Fruit fly (Drosophila melanogaster) whole organism, embryonic: ENCODE results near the gene Atx-1.

Experiments used
- Abd-B ChIP-seq: fragments of 200-800 bp; sonication (Bioruptor generic); optimal IDR thresholded peaks from 2 replicates; lab custom pipeline; 2018; ENCODE audit warnings: missing biosample characterization, mild to moderate bottlenecking, missing genetic modification characterization, moderate library complexity
- Atf3 ChIP-seq: fragments of 200-800 bp; sonication (Bioruptor generic); optimal IDR thresholded peaks from 3 replicates; lab custom pipeline; 2016; ENCODE audit warnings: missing biosample characterization, missing genetic modification characterization
- Awh ChIP-seq: fragments of 200-800 bp; sonication (Bioruptor generic); IDR thresholded peaks from 2 replicates; pipeline ENCODE4, ENCODE4 v1.3.6; 2022; ENCODE audit warnings: missing biosample characterization, missing genetic modification characterization
- CG10565 ChIP-seq: fragments of 200-800 bp; sonication (Bioruptor generic); optimal IDR thresholded peaks from 3 replicates; lab custom pipeline; 2016; ENCODE audit warnings: missing biosample characterization, mild to moderate bottlenecking, missing genetic modification characterization
- CG11085 ChIP-seq: fragments of 200-800 bp; sonication (Bioruptor generic); IDR thresholded peaks from 2 replicates; pipeline ENCODE4 v1.3.6; 2022; ENCODE audit warnings: missing biosample characterization, missing genetic modification characterization
- CG11398 ChIP-seq: fragments of 200-800 bp; sonication (Bioruptor generic); optimal IDR thresholded peaks from 2 replicates; lab custom pipeline; 2016; ENCODE audit warnings: missing biosample characterization, missing genetic modification characterization
- CG1233 ChIP-seq: fragments of 200-800 bp; sonication (Bioruptor generic); optimal IDR thresholded peaks from 4 replicates; lab custom pipeline; 2018; ENCODE audit warnings: missing biosample characterization, mild to moderate bottlenecking, missing genetic modification characterization
- CG13287 ChIP-seq: fragments of 200-800 bp; sonication (Bioruptor generic); IDR thresholded peaks from 2 replicates; pipeline ENCODE4 v1.3.6; 2022; ENCODE audit warnings: missing biosample characterization, missing genetic modification characterization; ENCODE audit not compliant: partially characterized antibody
- CG13775 ChIP-seq: fragments of 200-800 bp; sonication (Bioruptor generic); optimal IDR thresholded peaks from 3 replicates; lab custom pipeline; 2017; ENCODE audit warnings: missing biosample characterization, mild to moderate bottlenecking, missing genetic modification characterization
- CG16815 ChIP-seq: fragments of 200-800 bp; sonication (Bioruptor generic); optimal IDR thresholded peaks from 3 replicates; lab custom pipeline; 2017; ENCODE audit warnings: missing biosample characterization, mild to moderate bottlenecking, missing genetic modification characterization
- CG17361 ChIP-seq: fragments of 200-800 bp; sonication (Bioruptor generic); IDR thresholded peaks from 3 replicates; pipeline ENCODE4 v1.3.6; 2022; ENCODE audit warnings: missing biosample characterization, missing genetic modification characterization
- CG17568 ChIP-seq: fragments of 200-800 bp; sonication (Bioruptor generic); optimal IDR thresholded peaks from 2 replicates; lab custom pipeline; 2018; ENCODE audit warnings: missing biosample characterization, mild to moderate bottlenecking, missing genetic modification characterization, moderate library complexity
- CG30403 ChIP-seq: fragments of 200-800 bp; sonication (Bioruptor generic); optimal IDR thresholded peaks from 3 replicates; lab custom pipeline; 2016; ENCODE audit warnings: missing biosample characterization, missing genetic modification characterization
- CG3065 ChIP-seq: fragments of 200-800 bp; sonication (Bioruptor generic); optimal IDR thresholded peaks from 2 replicates; lab custom pipeline; 2016; ENCODE audit warnings: missing biosample characterization, missing genetic modification characterization
- CG31365 ChIP-seq: fragments of 200-800 bp; sonication (Bioruptor generic); optimal IDR thresholded peaks from 2 replicates; lab custom pipeline; 2018; ENCODE audit warnings: missing biosample characterization, mild to moderate bottlenecking, missing genetic modification characterization
- CG3163 ChIP-seq: fragments of 200-800 bp; sonication (Bioruptor generic); optimal IDR thresholded peaks from 3 replicates; lab custom pipeline; 2016; ENCODE audit warnings: missing biosample characterization, missing genetic modification characterization
- CG33213 ChIP-seq: fragments of 200-800 bp; sonication (Bioruptor generic); optimal IDR thresholded peaks from 3 replicates; lab custom pipeline; 2016; ENCODE audit warnings: missing biosample characterization, missing genetic modification characterization
- CG4424 ChIP-seq: fragments of 200-800 bp; sonication (Bioruptor generic); optimal IDR thresholded peaks from 3 replicates; lab custom pipeline; 2016; ENCODE audit warnings: missing biosample characterization, missing genetic modification characterization
- CG5953 ChIP-seq: fragments of 200-800 bp; sonication (Bioruptor generic); IDR thresholded peaks from 2 replicates; pipeline ENCODE4 v1.3.6; 2022; ENCODE audit warnings: missing biosample characterization, missing genetic modification characterization
- CG8290 ChIP-seq, 3 experiments: fragments of 200-800 bp; sonication (Bioruptor generic); optimal IDR thresholded peaks; 2 replicates each; lab custom pipeline; 2016 to 2019; ENCODE audit warnings: missing biosample characterization in 3 of 3, missing genetic modification characterization in 3 of 3, mild to moderate bottlenecking in 2 of 3, moderate library complexity in 1 of 3
- CG8765 ChIP-seq: fragments of 200-800 bp; sonication (Bioruptor generic); IDR thresholded peaks from 2 replicates; pipeline ENCODE4 v1.3.6; 2022; ENCODE audit warnings: missing biosample characterization, missing genetic modification characterization
- CG9609 ChIP-seq: fragments of 200-800 bp; sonication (Bioruptor generic); optimal IDR thresholded peaks from 3 replicates; lab custom pipeline; 2016; ENCODE audit warnings: missing biosample characterization, missing genetic modification characterization
- CG9817 ChIP-seq: fragments of 200-800 bp; sonication (Bioruptor generic); optimal IDR thresholded peaks from 2 replicates; lab custom pipeline; 2018; ENCODE audit warnings: missing biosample characterization, mild to moderate bottlenecking, missing genetic modification characterization, moderate library complexity
- CG9932 ChIP-seq: fragments of 200-800 bp; sonication (Bioruptor generic); IDR thresholded peaks from 2 replicates; pipeline ENCODE4 v1.3.6; 2022; ENCODE audit warnings: missing biosample characterization, missing genetic modification characterization
- Dip3 ChIP-seq: fragments of 200-800 bp; sonication (Bioruptor generic); optimal IDR thresholded peaks from 3 replicates; lab custom pipeline; 2016; ENCODE audit warnings: missing biosample characterization, missing genetic modification characterization
- Dp ChIP-seq: fragments of 200-800 bp; sonication (Bioruptor generic); optimal IDR thresholded peaks from 2 replicates; lab custom pipeline; 2018; ENCODE audit warnings: missing biosample characterization, mild to moderate bottlenecking, missing genetic modification characterization, moderate library complexity
- Nf-YA ChIP-seq: fragments of 200-800 bp; sonication (Bioruptor generic); IDR thresholded peaks from 2 replicates; pipeline ENCODE4 v1.3.6; 2022; ENCODE audit warnings: missing biosample characterization, missing genetic modification characterization
- Nf-YC ChIP-seq: fragments of 200-800 bp; optimal IDR thresholded peaks from 3 replicates; lab custom pipeline; 2019; ENCODE audit warnings: missing biosample characterization, mild to moderate bottlenecking, missing genetic modification characterization, moderate library complexity
- PHDP ChIP-seq: fragments of 200-800 bp; sonication (Bioruptor generic); optimal IDR thresholded peaks from 3 replicates; lab custom pipeline; 2018; ENCODE audit warnings: missing biosample characterization, mild to moderate bottlenecking, missing genetic modification characterization, moderate library complexity
- Pdp1 ChIP-seq, 2 experiments: fragments of 200-800 bp; sonication (Bioruptor generic); optimal IDR thresholded peaks; 3 replicates each; lab custom pipeline; 2016; ENCODE audit warnings: missing biosample characterization in 2 of 2, missing genetic modification characterization in 2 of 2, mild to moderate bottlenecking in 1 of 2, moderate library complexity in 1 of 2
- Sox102F ChIP-seq: fragments of 200-800 bp; sonication (Bioruptor generic); optimal IDR thresholded peaks from 2 replicates; lab custom pipeline; 2018; ENCODE audit warnings: missing biosample characterization, mild to moderate bottlenecking, missing genetic modification characterization, moderate library complexity
- Trl ChIP-seq, 3 experiments: fragments of >200 bp in 2 of 3; fragments of 200-800 bp in 1 of 3; sonication (Bioruptor generic) in 1 of 3; optimal IDR thresholded peaks; 2 replicates in 1 of 3; 3 replicates in 2 of 3; lab custom pipeline; 2016 to 2017; ENCODE audit warnings: missing biosample characterization in 1 of 3, missing genetic modification characterization in 1 of 3
- amos ChIP-seq: fragments of 200-800 bp; sonication (Bioruptor generic); IDR thresholded peaks from 2 replicates; pipeline ENCODE4 v1.3.6; 2022; ENCODE audit warnings: missing biosample characterization, missing genetic modification characterization; ENCODE audit not compliant: partially characterized antibody
- cg ChIP-seq: fragments of 200-800 bp; sonication (Bioruptor generic); optimal IDR thresholded peaks from 3 replicates; lab custom pipeline; 2019; ENCODE audit warnings: missing biosample characterization, mild to moderate bottlenecking, missing genetic modification characterization, moderate library complexity
- danr ChIP-seq: fragments of 200-800 bp; sonication (Bioruptor generic); IDR thresholded peaks from 2 replicates; pipeline ENCODE4 v1.3.6; 2022; ENCODE audit warnings: missing biosample characterization, missing genetic modification characterization
- dmrt99B ChIP-seq: fragments of 200-800 bp; sonication (Bioruptor generic); optimal IDR thresholded peaks from 2 replicates; lab custom pipeline; 2018; ENCODE audit warnings: missing biosample characterization, mild to moderate bottlenecking, missing genetic modification characterization, moderate library complexity
- ftz-f1 ChIP-seq: fragments of 200-800 bp; sonication (Bioruptor generic); optimal IDR thresholded peaks from 2 replicates; lab custom pipeline; 2016; ENCODE audit warnings: missing biosample characterization, missing genetic modification characterization
- fu2 ChIP-seq: fragments of 200-800 bp; sonication (Bioruptor generic); optimal IDR thresholded peaks from 2 replicates; lab custom pipeline; 2016; ENCODE audit warnings: missing biosample characterization, missing genetic modification characterization
- ind ChIP-seq: fragments of 200-800 bp; sonication (Bioruptor generic); optimal IDR thresholded peaks from 3 replicates; lab custom pipeline; 2016; ENCODE audit warnings: missing biosample characterization, missing genetic modification characterization
- jigr1 ChIP-seq: fragments of 200-800 bp; sonication (Bioruptor generic); IDR thresholded peaks from 3 replicates; pipeline ENCODE4 v1.3.6; 2022; ENCODE audit warnings: missing biosample characterization, missing genetic modification characterization
- jumu ChIP-seq: fragments of 200-800 bp; sonication (Bioruptor generic); optimal IDR thresholded peaks from 3 replicates; lab custom pipeline; 2016; ENCODE audit warnings: missing biosample characterization, missing genetic modification characterization
- kni ChIP-seq: fragments of 200-800 bp; sonication (Bioruptor generic); optimal IDR thresholded peaks from 3 replicates; lab custom pipeline; 2017; ENCODE audit warnings: mild to moderate bottlenecking, missing biosample characterization, missing genetic modification reagents, missing genetic modification characterization
- lilli ChIP-seq: fragments of 200-800 bp; sonication (Bioruptor generic); optimal IDR thresholded peaks from 3 replicates; lab custom pipeline; 2016; ENCODE audit warnings: missing biosample characterization, missing genetic modification characterization
- luna ChIP-seq: fragments of 200-800 bp; sonication (Bioruptor generic); optimal IDR thresholded peaks from 2 replicates; lab custom pipeline; 2016; ENCODE audit warnings: missing biosample characterization, missing genetic modification characterization
- pum ChIP-seq: fragments of 200-800 bp; sonication (Bioruptor generic); optimal IDR thresholded peaks from 2 replicates; lab custom pipeline; 2016; ENCODE audit warnings: missing biosample characterization, missing genetic modification characterization
- sens-2 ChIP-seq: fragments of 200-800 bp; sonication (Bioruptor generic); IDR thresholded peaks from 2 replicates; pipeline ENCODE4 v1.3.6; 2022; ENCODE audit warnings: missing biosample characterization, missing genetic modification characterization
- sisA ChIP-seq: fragments of 200-800 bp; sonication (Bioruptor generic); IDR thresholded peaks from 2 replicates; pipeline ENCODE4 v1.3.6; 2022; ENCODE audit warnings: missing biosample characterization, missing genetic modification characterization
- wdn ChIP-seq: fragments of 200-800 bp; sonication (Bioruptor generic); IDR thresholded peaks from 2 replicates; pipeline ENCODE4 v1.3.6; 2022; ENCODE audit warnings: missing biosample characterization, missing genetic modification characterization

Gene Atx-1

dm6 chrX:6824203-6824602 is 1.2 kb downstream of the Atx-1 start, which contains the start of gene nonC (continued):
- TF ChIP-seq Pdp1 (GFP tag; optimal IDR thresholded peaks at IDR 0.05; lab: Kevin White, UChicago) (no peak), CG8765 (GFP tag; lab: Robert Waterston, UW) (no peak), sisA (GFP tag; lab: Robert Waterston, UW) (no peak), CG30403 (GFP tag; lab: Kevin White, UChicago) (no peak), CG4424 (no peak), luna (GFP tag; lab: Kevin White, UChicago) (no peak), PHDP (tag; lab: Kevin White, UChicago) (no peak), cg (peak; percentile 11), lilli (GFP tag; lab: Kevin White, UChicago) (no peak), CG11398 (GFP tag; lab: Kevin White, UChicago) (no peak), CG3065 (GFP tag; lab: Kevin White, UChicago) (no peak), CG17568 (GFP tag; lab: Kevin White, UChicago) (no peak), CG31365 (tag; lab: Kevin White, UChicago) (no peak), CG9609 (no peak), kni (GFP tag; lab: Kevin White, UChicago) (no peak), fu2 (GFP tag; lab: Kevin White, UChicago) (no peak), CG1233 (GFP tag; lab: Kevin White, UChicago) (no peak), Abd-B (GFP tag; lab: Kevin White, UChicago) (no peak), CG5953 (GFP tag; lab: Robert Waterston, UW) (no peak), Dip3 (GFP tag; lab: Kevin White, UChicago) (no peak), Sox102F (GFP tag; lab: Kevin White, UChicago) (no peak), jigr1 (GFP tag; lab: Robert Waterston, UW) (no peak), CG9817 (tag; lab: Kevin White, UChicago) (no peak), Dp (GFP tag; lab: Kevin White, UChicago) (peak; percentile 82), CG13287 (GFP tag; lab: Robert Waterston, UW) (peak; percentile 91), CG17361 (GFP tag; lab: Robert Waterston, UW) (no peak), CG16815 (GFP tag; lab: Kevin White, UChicago) (no peak), wdn (GFP tag; lab: Robert Waterston, UW) (no peak), CG10565 (GFP tag; lab: Kevin White, UChicago) (no peak), CG9932 (no peak), ftz-f1 (GFP tag; lab: Kevin White, UChicago) (no peak), CG33213 (no peak), amos (GFP tag; lab: Robert Waterston, UW) (peak; percentile 87), Nf-YA (GFP tag; lab: Robert Waterston, UW) (no peak), ind (GFP tag; lab: Kevin White, UChicago) (no peak)
- TF ChIP-seq, all 482 proteins: peak for 60

- TF ChIP-seq Nf-YC (tag; lab: Kevin White, UChicago): no peak
- no peak for TF ChIP-seq CG11085 (GFP tag; lab: Robert Waterston, UW)
- no peak for TF ChIP-seq danr (GFP tag; lab: Robert Waterston, UW)
Measured at dm6 chrX:6832584-6832983, 9.6 kb downstream of the Atx-1 start, which contains the start of gene mAChR-C. TSS of gene mAChR-C (minus strand) at chrX:6832684.

- TF ChIP-seq Awh (GFP tag; lab: Robert Waterston, UW): peak; percentile 60; the same call in 1 of the 2 replicates
- TF ChIP-seq dmrt99B (tag; lab: Kevin White, UChicago): peak; percentile 80
- no peak for TF ChIP-seq Trl (optimal IDR thresholded peaks at IDR 0.05; lab: Kevin White, UChicago)
- peak; percentile 15 for TF ChIP-seq Trl (GFP tag; optimal IDR thresholded peaks at IDR 0.05; lab: Kevin White, UChicago)
- TF ChIP-seq CG10565 (GFP tag; lab: Kevin White, UChicago): no peak
- TF ChIP-seq pum (GFP tag; lab: Kevin White, UChicago): peak; percentile 55
- peak; percentile 44 for TF ChIP-seq jumu (GFP tag; lab: Kevin White, UChicago)
- TF ChIP-seq CG8290 (GFP tag; optimal IDR thresholded peaks at IDR 0.05; lab: Kevin White, UChicago): peak; percentile 41
- TF ChIP-seq CG8290 (tag; optimal IDR thresholded peaks at IDR 0.05; lab: Kevin White, UChicago): peak in 1 of 2 experiments; percentile 56
- TF ChIP-seq CG13775 (GFP tag; lab: Kevin White, UChicago): peak; percentile 90
- TF ChIP-seq Atf3 (GFP tag; lab: Kevin White, UChicago): peak; percentile 15
- no peak for TF ChIP-seq CG11398 (GFP tag; lab: Kevin White, UChicago)
- TF ChIP-seq CG3163 (GFP tag; lab: Kevin White, UChicago): no peak
- 0 out of 2 replicates have a peak, but pooled peaks have one; percentile 46 for TF ChIP-seq sens-2
Measured at dm6 chrX:6843841-6844440, 20.9 kb downstream of the Atx-1 start, which contains the start of the genes CG14435 and Tmf. TSS of gene CG14435 (minus strand) at chrX:6843921. TSS of gene Tmf (plus strand) at chrX:6844341.
